Worm (Caenorhabditis elegans) whole organism, L1 larva: Measurements from ENCODE around the gene ZC487.1.

Experiments used
- aha-1 ChIP-seq: fragments of 150-350 bp; optimal IDR thresholded peaks from 2 replicates; lab custom pipeline; 2014; ENCODE audit warnings: missing biosample characterization, missing genetic modification characterization
- alr-1 ChIP-seq: fragments of 200-800 bp; sonication (Bioruptor generic); optimal IDR thresholded peaks from 2 replicates; lab custom pipeline; 2018; ENCODE audit warnings: borderline replicate concordance, mild to moderate bottlenecking, missing genetic modification characterization, missing compliant biosample characterization
- blmp-1 ChIP-seq: fragments of 150-350 bp; optimal IDR thresholded peaks from 2 replicates; lab custom pipeline; 2014; ENCODE audit warnings: missing biosample characterization, missing genetic modification characterization
- ceh-8 ChIP-seq: fragments of 200-800 bp; sonication (Bioruptor generic); optimal IDR thresholded peaks from 2 replicates; lab custom pipeline; 2018; ENCODE audit warnings: mild to moderate bottlenecking, missing genetic modification characterization, moderate library complexity, missing compliant biosample characterization
- ceh-82 ChIP-seq, 3 experiments: fragments of 150-350 bp in 1 of 3; sonication (generic microtip) in 2 of 3; optimal IDR thresholded peaks; 2 replicates each; lab custom pipeline; 2014 to 2017; ENCODE audit warnings: missing biosample characterization in 3 of 3, missing genetic modification characterization in 3 of 3
- ceh-88 ChIP-seq: fragments of 200-800 bp; sonication (Bioruptor generic); IDR thresholded peaks from 2 replicates; pipeline ENCODE4 v1.3.6; 2022; ENCODE audit warnings: missing genetic modification characterization, missing compliant biosample characterization
- dsc-1 ChIP-seq: sonication (generic microtip); optimal IDR thresholded peaks from 2 replicates; lab custom pipeline; 2016; ENCODE audit warnings: mild to moderate bottlenecking, missing genetic modification characterization, missing compliant biosample characterization
- efl-1 ChIP-seq, 4 experiments: fragments of 150-350 bp; optimal IDR thresholded peaks in 3 of 4; peaks in 1 of 4; 1 replicate in 1 of 4; 2 replicates in 3 of 4; lab custom pipeline; 2014; ENCODE audit warnings: missing biosample characterization in 2 of 4, missing genetic modification characterization in 2 of 4, missing genetic modification reagents in 2 of 4
- efl-3 ChIP-seq: fragments of 200-800 bp; sonication (Bioruptor generic); optimal IDR thresholded peaks from 2 replicates; lab custom pipeline; 2018; ENCODE audit warnings: mild to moderate bottlenecking, missing genetic modification characterization, missing compliant biosample characterization
- egl-27 ChIP-seq, 2 experiments: fragments of 150-350 bp in 1 of 2; sonication (generic microtip); optimal IDR thresholded peaks; 3 replicates each; lab custom pipeline; 2017 to 2018; ENCODE audit warnings: missing biosample characterization in 2 of 2, missing genetic modification characterization in 2 of 2, missing genetic modification reagents in 2 of 2
- elt-2 ChIP-seq: sonication (generic microtip); optimal IDR thresholded peaks from 2 replicates; lab custom pipeline; 2016; ENCODE audit warnings: missing genetic modification characterization, mild to moderate bottlenecking, inconsistent platforms, missing compliant biosample characterization, missing genetic modification reagents
- ets-5 ChIP-seq: fragments of 200-800 bp; sonication (Bioruptor generic); IDR thresholded peaks from 2 replicates; pipeline ENCODE4 v1.3.6; 2022; ENCODE audit warnings: missing genetic modification characterization, missing compliant biosample characterization
- fkh-4 ChIP-seq: sonication (generic microtip); optimal IDR thresholded peaks from 2 replicates; lab custom pipeline; 2016; ENCODE audit warnings: missing compliant biosample characterization, missing genetic modification characterization, borderline replicate concordance
- fos-1 ChIP-seq: fragments of 150-350 bp; optimal IDR thresholded peaks from 2 replicates; lab custom pipeline; 2014; ENCODE audit warnings: missing biosample characterization, missing genetic modification characterization
- hlh-17 ChIP-seq: fragments of 200-800 bp; sonication (Bioruptor generic); optimal IDR thresholded peaks from 2 replicates; lab custom pipeline; 2018; ENCODE audit warnings: missing genetic modification characterization, mild to moderate bottlenecking, missing compliant biosample characterization, moderate library complexity, borderline replicate concordance
- hlh-4 ChIP-seq: sonication (generic microtip); optimal IDR thresholded peaks from 2 replicates; lab custom pipeline; 2016; ENCODE audit warnings: mild to moderate bottlenecking, missing genetic modification characterization, missing compliant biosample characterization
- hpl-2 ChIP-seq: fragments of 150-350 bp; optimal IDR thresholded peaks from 2 replicates; lab custom pipeline; 2014; ENCODE audit warnings: missing biosample characterization, missing genetic modification reagents, missing genetic modification characterization
- jun-1 ChIP-seq: fragments of 150-350 bp; optimal IDR thresholded peaks from 2 replicates; lab custom pipeline; 2014; ENCODE audit warnings: missing biosample characterization, missing genetic modification reagents, missing genetic modification characterization
- lin-14 ChIP-seq: fragments of 200-800 bp; sonication (Bioruptor generic); optimal IDR thresholded peaks from 2 replicates; lab custom pipeline; 2018; ENCODE audit warnings: mild to moderate bottlenecking, missing genetic modification characterization, moderate library complexity, missing compliant biosample characterization
- lin-39 ChIP-seq: fragments of 150-350 bp; optimal IDR thresholded peaks from 2 replicates; lab custom pipeline; 2014; ENCODE audit warnings: missing biosample characterization, missing genetic modification reagents, missing genetic modification characterization
- mab-9 ChIP-seq: fragments of 200-800 bp; sonication (Bioruptor generic); IDR thresholded peaks from 2 replicates; pipeline ENCODE4 v1.3.6; 2022; ENCODE audit warnings: missing genetic modification reagents, missing genetic modification characterization, missing compliant biosample characterization
- mdl-1 ChIP-seq, 2 experiments: fragments of 150-350 bp; optimal IDR thresholded peaks; 2 replicates each; lab custom pipeline; 2014 to 2017; ENCODE audit warnings: missing biosample characterization in 2 of 2, missing genetic modification characterization in 2 of 2, inconsistent platforms in 1 of 2
- mef-2 ChIP-seq: fragments of 150-350 bp; optimal IDR thresholded peaks from 2 replicates; lab custom pipeline; 2014; ENCODE audit warnings: missing biosample characterization, missing genetic modification characterization
- mep-1 ChIP-seq: fragments of 150-350 bp; optimal IDR thresholded peaks from 2 replicates; lab custom pipeline; 2014; ENCODE audit warnings: missing biosample characterization, missing genetic modification characterization
- nhr-12 ChIP-seq: sonication (generic microtip); optimal IDR thresholded peaks from 2 replicates; lab custom pipeline; 2017; ENCODE audit warnings: missing biosample characterization, missing genetic modification characterization
- nhr-20 ChIP-seq: sonication (generic microtip); optimal IDR thresholded peaks from 2 replicates; lab custom pipeline; 2016; ENCODE audit warnings: mild to moderate bottlenecking, missing genetic modification characterization, missing compliant biosample characterization
- nhr-71 ChIP-seq: sonication (generic microtip); optimal IDR thresholded peaks from 2 replicates; lab custom pipeline; 2016; ENCODE audit warnings: mild to moderate bottlenecking, missing genetic modification characterization, moderate library complexity, missing compliant biosample characterization
- nhr-76 ChIP-seq: sonication (generic microtip); optimal IDR thresholded peaks from 2 replicates; lab custom pipeline; 2017; ENCODE audit warnings: missing biosample characterization, missing genetic modification characterization
- nhr-84 ChIP-seq: sonication (generic microtip); optimal IDR thresholded peaks from 2 replicates; lab custom pipeline; 2017; ENCODE audit warnings: missing biosample characterization, missing genetic modification characterization
- rnt-1 ChIP-seq: sonication (generic microtip); optimal IDR thresholded peaks from 2 replicates; lab custom pipeline; 2016; ENCODE audit warnings: mild to moderate bottlenecking, missing genetic modification characterization, moderate library complexity, missing compliant biosample characterization
- skn-1 ChIP-seq: fragments of 150-350 bp; optimal IDR thresholded peaks from 2 replicates; lab custom pipeline; 2014; ENCODE audit warnings: missing biosample characterization, missing genetic modification characterization
- snu-23 ChIP-seq: sonication (generic microtip); optimal IDR thresholded peaks from 2 replicates; lab custom pipeline; 2016; ENCODE audit warnings: missing genetic modification characterization, missing compliant biosample characterization
- sptf-1 ChIP-seq: fragments of 150-350 bp; optimal IDR thresholded peaks from 2 replicates; lab custom pipeline; 2014; ENCODE audit warnings: missing biosample characterization, missing genetic modification characterization
- sup-37 ChIP-seq: fragments of 200-800 bp; sonication (Bioruptor generic); optimal IDR thresholded peaks from 2 replicates; lab custom pipeline; 2018; ENCODE audit warnings: mild to moderate bottlenecking, missing genetic modification characterization, missing compliant biosample characterization
- tlp-1 ChIP-seq: fragments of 150-350 bp; optimal IDR thresholded peaks from 2 replicates; lab custom pipeline; 2014; ENCODE audit warnings: missing biosample characterization, missing genetic modification characterization
- unc-130 ChIP-seq: fragments of 150-350 bp; optimal IDR thresholded peaks from 2 replicates; lab custom pipeline; 2017; ENCODE audit warnings: missing biosample characterization, missing genetic modification characterization, inconsistent platforms
- unc-30 ChIP-seq: sonication (generic microtip); optimal IDR thresholded peaks from 2 replicates; lab custom pipeline; 2017; ENCODE audit warnings: missing biosample characterization, missing genetic modification characterization
- unc-86 ChIP-seq: sonication (generic microtip); optimal IDR thresholded peaks from 2 replicates; lab custom pipeline; 2016; ENCODE audit warnings: missing genetic modification characterization, missing compliant biosample characterization
- xbp-1 ChIP-seq: sonication (generic microtip); optimal IDR thresholded peaks from 2 replicates; lab custom pipeline; 2016; ENCODE audit warnings: missing genetic modification characterization, missing compliant biosample characterization
- zip-4 ChIP-seq: fragments of 200-800 bp; sonication (Bioruptor generic); optimal IDR thresholded peaks from 2 replicates; lab custom pipeline; 2018; ENCODE audit warnings: mild to moderate bottlenecking, missing genetic modification characterization, moderate library complexity, missing compliant biosample characterization

Gene ZC487.1

DNA sequence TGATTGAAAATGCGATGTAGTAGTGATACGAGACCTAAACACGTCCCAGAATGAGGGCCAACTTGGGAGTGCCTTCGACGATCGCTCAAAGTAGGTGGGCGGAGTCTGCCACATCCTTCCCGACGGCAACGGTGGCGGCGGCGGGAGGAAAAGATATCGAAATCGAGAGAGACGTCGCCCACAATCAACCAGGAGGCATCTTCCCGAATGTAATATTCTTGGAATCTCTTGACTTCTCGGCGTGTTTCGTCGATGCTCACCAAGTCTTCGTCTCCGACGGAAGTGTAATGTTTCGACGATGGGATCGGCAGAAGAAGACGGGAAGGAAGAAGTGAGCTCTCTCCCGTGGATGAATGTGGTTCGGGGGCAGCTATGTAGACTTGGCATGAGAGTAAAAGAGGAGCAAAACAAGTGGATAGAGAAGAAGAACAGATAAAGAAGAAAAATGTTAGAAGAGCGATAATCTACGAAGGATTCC, 41.2 kb downstream of the ZC487.1 start, which contains the start of the genes T25F10.1 and clik-1 (continued):
- TF ChIP-seq jun-1 (tag; lab: Kevin White, UChicago), result no peak
- TF ChIP-seq efl-1 (optimal IDR thresholded peaks at IDR 0.05; lab: Kevin White, UChicago), result no peak
- peak in 1 of 2 experiments; percentile 11 for TF ChIP-seq efl-1 (GFP tag; optimal IDR thresholded peaks at IDR 0.05 in 1 of 2; lab: Kevin White, UChicago)
- no peak for TF ChIP-seq tlp-1
- no peak for TF ChIP-seq egl-27 (tag; optimal IDR thresholded peaks at IDR 0.05; lab: Kevin White, UChicago)
- TF ChIP-seq unc-130 (tag; lab: Kevin White, UChicago), result peak; percentile 54
- TF ChIP-seq ceh-82 (tag; optimal IDR thresholded peaks at IDR 0.05; lab: Kevin White, UChicago), result no peak
- no peak for TF ChIP-seq mef-2 (tag; lab: Kevin White, UChicago)
- TF ChIP-seq nhr-84 (tag; lab: Kevin White, UChicago), result no peak
- no peak for TF ChIP-seq elt-2 (tag; lab: Kevin White, UChicago)
- peak; percentile 46 for TF ChIP-seq sup-37
- no peak for TF ChIP-seq lin-39 (tag; lab: Kevin White, UChicago)
- TF ChIP-seq blmp-1 (tag; lab: Kevin White, UChicago), result no peak
- TF ChIP-seq skn-1 (tag; lab: Kevin White, UChicago), result no peak
- TF ChIP-seq nhr-20 (tag; lab: Kevin White, UChicago), result peak; percentile 17
- TF ChIP-seq ceh-8, result no peak
- TF ChIP-seq xbp-1, result no peak
- TF ChIP-seq hlh-17 (GFP tag; lab: Kevin White, UChicago), result no peak
- peak; percentile 49 for TF ChIP-seq snu-23 (GFP tag; lab: Kevin White, UChicago)
- no peak for TF ChIP-seq mdl-1 (tag; optimal IDR thresholded peaks at IDR 0.05; lab: Kevin White, UChicago)
- TF ChIP-seq mep-1 (tag; lab: Kevin White, UChicago), result peak; percentile 13
- TF ChIP-seq hpl-2, result no peak
- TF ChIP-seq hlh-4, result no peak
- TF ChIP-seq zip-4 (GFP tag; lab: Kevin White, UChicago), result no peak
- no peak for TF ChIP-seq sptf-1
- TF ChIP-seq mab-9 (GFP tag; lab: Robert Waterston, UW), result no peak
- TF ChIP-seq efl-3, result no peak
- TF ChIP-seq fos-1 (tag; lab: Kevin White, UChicago), result no peak
- TF ChIP-seq alr-1, result no peak
- peak; percentile 63 for TF ChIP-seq dsc-1 (tag; lab: Kevin White, UChicago)
- no peak for TF ChIP-seq nhr-12 (tag; lab: Kevin White, UChicago)

DNA sequence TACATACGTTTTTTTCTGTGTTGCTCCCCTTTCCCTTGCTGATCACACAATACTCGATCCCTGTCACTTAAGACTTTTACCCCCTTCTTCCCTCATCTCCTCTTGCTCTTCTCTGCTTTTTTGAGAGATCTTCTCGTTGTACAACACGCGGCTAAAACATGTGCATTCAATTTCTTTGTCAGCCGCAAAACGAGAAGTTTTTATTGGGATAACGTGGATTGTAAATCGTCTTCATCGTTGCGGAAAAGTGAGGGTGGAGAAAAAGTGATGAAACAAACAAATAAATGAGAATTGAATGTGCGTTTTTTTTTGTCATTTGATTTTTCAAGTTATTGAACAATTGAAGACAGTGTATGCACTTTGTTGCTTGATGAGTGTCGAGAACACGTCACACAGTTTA, 42.1 kb downstream of the ZC487.1 start:
- TF ChIP-seq tlp-1 (no peak), mep-1 (tag; lab: Kevin White, UChicago) (no peak), nhr-76 (tag; lab: Kevin White, UChicago) (no peak), ceh-88 (no peak), ets-5 (no peak), lin-39 (tag; lab: Kevin White, UChicago) (no peak), dsc-1 (tag; lab: Kevin White, UChicago) (peak; percentile 92), lin-14 (peak; percentile 31), aha-1 (tag; lab: Kevin White, UChicago) (no peak), ceh-8 (no peak), nhr-71 (tag; lab: Kevin White, UChicago) (no peak), rnt-1 (tag; lab: Kevin White, UChicago) (peak; percentile 34), snu-23 (GFP tag; lab: Kevin White, UChicago) (peak; percentile 21), unc-30 (no peak), hpl-2 (no peak), fkh-4 (tag; lab: Kevin White, UChicago) (peak; percentile 55), unc-86 (tag; lab: Kevin White, UChicago) (no peak)
- TF ChIP-seq, all 84 proteins: peak for 5
